Worm (Caenorhabditis elegans) whole organism, L4 larva: Measurements from ENCODE around the gene mthf-1.

Experiments
- D1046.2 ChIP-seq: fragments of 200-800 bp; sonication (Bioruptor generic); IDR thresholded peaks from 2 replicates; pipeline ENCODE4 v1.3.6; 2022; ENCODE audit warnings: missing genetic modification characterization, missing compliant biosample characterization
- F10B5.3 ChIP-seq: sonication (generic microtip); optimal IDR thresholded peaks from 2 replicates; lab custom pipeline; 2016; ENCODE audit warnings: mild to moderate bottlenecking, missing genetic modification characterization, missing compliant biosample characterization
- T20F7.1 ChIP-seq: fragments of 200-800 bp; sonication (Bioruptor generic); optimal IDR thresholded peaks from 2 replicates; lab custom pipeline; 2018; ENCODE audit warnings: mild to moderate bottlenecking, missing genetic modification characterization, missing compliant biosample characterization
- T26A8.4 ChIP-seq: fragments of 200-800 bp; sonication (Bioruptor generic); IDR thresholded peaks from 2 replicates; pipeline ENCODE4 v1.3.6; 2022; ENCODE audit warnings: missing genetic modification characterization, missing compliant biosample characterization
- Y75B8A.6 ChIP-seq: fragments of 200-800 bp; sonication (Bioruptor generic); IDR thresholded peaks from 2 replicates; pipeline ENCODE4 v1.3.6; 2022; ENCODE audit warnings: missing genetic modification reagents, missing genetic modification characterization, missing compliant biosample characterization
- aha-1 ChIP-seq: fragments of 150-350 bp; peaks from one replicate; lab custom pipeline; 2014; ENCODE audit warnings: missing biosample characterization, missing genetic modification characterization
- ama-1 ChIP-seq: fragments of 150-350 bp; optimal IDR thresholded peaks from 2 replicates; lab custom pipeline; 2014; ENCODE audit warnings: inconsistent platforms, mixed read lengths
- arid-1 ChIP-seq: fragments of 200-800 bp; sonication (Bioruptor generic); conservative IDR thresholded peaks from 2 replicates; pipeline ENCODE4 v1.3.6; 2022; ENCODE audit warnings: missing genetic modification reagents, missing genetic modification characterization, missing compliant biosample characterization
- ceh-20 ChIP-seq: fragments of 200-800 bp; sonication (Bioruptor generic); IDR thresholded peaks from 2 replicates; pipeline ENCODE4 v1.3.6; 2022; ENCODE audit warnings: missing genetic modification reagents, missing genetic modification characterization, missing compliant biosample characterization
- ceh-62 ChIP-seq: sonication (generic microtip); optimal IDR thresholded peaks from 2 replicates; lab custom pipeline; 2017; ENCODE audit warnings: missing biosample characterization, missing genetic modification characterization
- cey-2 ChIP-seq: sonication (generic microtip); optimal IDR thresholded peaks from 3 replicates; lab custom pipeline; 2017; ENCODE audit warnings: missing genetic modification characterization, mild to moderate bottlenecking, missing compliant biosample characterization, antibody characterized with exemption, borderline replicate concordance; ENCODE audit not compliant: insufficient read depth
- daf-16 ChIP-seq, 3 experiments: sonication (generic microtip); optimal IDR thresholded peaks; 2 replicates each; lab custom pipeline; 2016 to 2017; ENCODE audit warnings: missing genetic modification characterization in 3 of 3, missing genetic modification reagents in 3 of 3, mild to moderate bottlenecking in 2 of 3, missing compliant biosample characterization in 2 of 3, missing biosample characterization in 1 of 3, moderate library complexity in 1 of 3
- dmd-6 ChIP-seq: fragments of 200-800 bp; sonication (Bioruptor generic); IDR thresholded peaks from 2 replicates; pipeline ENCODE4 v1.3.6; 2022; ENCODE audit warnings: missing genetic modification reagents, missing genetic modification characterization, missing compliant biosample characterization
- dve-1 ChIP-seq: sonication (generic microtip); optimal IDR thresholded peaks from 2 replicates; lab custom pipeline; 2017; ENCODE audit warnings: antibody characterized with exemption, mild to moderate bottlenecking, missing genetic modification characterization, missing compliant biosample characterization; ENCODE audit not compliant: insufficient read depth
- fos-1 ChIP-seq: fragments of 150-350 bp; optimal IDR thresholded peaks from 2 replicates; lab custom pipeline; 2014; ENCODE audit warnings: missing biosample characterization, missing genetic modification characterization
- hmg-1.1 ChIP-seq: fragments of 200-800 bp; sonication (Bioruptor generic); IDR thresholded peaks from 2 replicates; pipeline ENCODE4 v1.3.6; 2022; ENCODE audit warnings: missing genetic modification reagents, missing genetic modification characterization, missing compliant biosample characterization
- jun-1 ChIP-seq: fragments of 150-350 bp; optimal IDR thresholded peaks from 2 replicates; lab custom pipeline; 2014; ENCODE audit warnings: missing biosample characterization, missing genetic modification reagents, missing genetic modification characterization
- lin-13 ChIP-seq: fragments of 150-350 bp; optimal IDR thresholded peaks from 2 replicates; lab custom pipeline; 2014; ENCODE audit warnings: missing biosample characterization, missing genetic modification reagents, missing genetic modification characterization
- lin-15B ChIP-seq: fragments of 150-350 bp; sonication (generic microtip); optimal IDR thresholded peaks from 3 replicates; lab custom pipeline; 2014; ENCODE audit warnings: missing biosample characterization, missing genetic modification characterization
- lin-38 ChIP-seq: fragments of 200-800 bp; sonication (Bioruptor generic); IDR thresholded peaks from 2 replicates; pipeline ENCODE4 v1.3.6; 2022; ENCODE audit warnings: missing genetic modification reagents, missing genetic modification characterization, missing compliant biosample characterization
- madf-9 ChIP-seq: fragments of 200-800 bp; sonication (Bioruptor generic); conservative IDR thresholded peaks from 2 replicates; pipeline ENCODE4 v1.3.6; 2022; ENCODE audit warnings: missing genetic modification reagents, missing genetic modification characterization, missing compliant biosample characterization
- mep-1 ChIP-seq: fragments of 150-350 bp; sonication (generic microtip); optimal IDR thresholded peaks from 3 replicates; lab custom pipeline; 2014; ENCODE audit warnings: missing biosample characterization, missing genetic modification characterization
- nhr-102 ChIP-seq: sonication (generic microtip); optimal IDR thresholded peaks from 2 replicates; lab custom pipeline; 2016; ENCODE audit warnings: mild to moderate bottlenecking, missing genetic modification characterization, moderate library complexity, missing compliant biosample characterization
- nhr-111 ChIP-seq: fragments of 200-800 bp; sonication (Bioruptor generic); optimal IDR thresholded peaks from 2 replicates; lab custom pipeline; 2018; ENCODE audit warnings: mild to moderate bottlenecking, missing genetic modification characterization, missing compliant biosample characterization
- nhr-28 ChIP-seq: fragments of 150-350 bp; optimal IDR thresholded peaks from 2 replicates; lab custom pipeline; 2014; ENCODE audit warnings: missing biosample characterization, missing genetic modification characterization
- pqm-1 ChIP-seq: sonication (generic microtip); optimal IDR thresholded peaks from 2 replicates; lab custom pipeline; 2017; ENCODE audit warnings: missing biosample characterization, missing genetic modification characterization
- spr-1 ChIP-seq: sonication (generic microtip); optimal IDR thresholded peaks from 2 replicates; lab custom pipeline; 2016; ENCODE audit warnings: mild to moderate bottlenecking, missing genetic modification characterization, missing compliant biosample characterization
- unc-62 ChIP-seq, 3 experiments: fragments of 150-350 bp in 1 of 3; sonication (generic microtip); optimal IDR thresholded peaks in 2 of 3; peaks in 1 of 3; 1 replicate in 1 of 3; 2 replicates in 2 of 3; lab custom pipeline; 2014 to 2017; ENCODE audit warnings: missing biosample characterization in 3 of 3, missing genetic modification characterization in 3 of 3, missing genetic modification reagents in 3 of 3, missing genotype in 1 of 3
- zfp-3 ChIP-seq: fragments of 200-800 bp; sonication (Bioruptor generic); conservative IDR thresholded peaks from 2 replicates; pipeline ENCODE4 v1.3.6; 2022; ENCODE audit warnings: missing genetic modification reagents, missing genetic modification characterization, missing compliant biosample characterization
- zip-11 ChIP-seq: fragments of 200-800 bp; sonication (Bioruptor generic); IDR thresholded peaks from 2 replicates; pipeline ENCODE4 v1.3.6; 2022; ENCODE audit warnings: missing genetic modification characterization, missing compliant biosample characterization

Gene mthf-1

ce11 chrII:7776232-7776631 lies 1.4 kb downstream of the mthf-1 start:
- TF ChIP-seq dmd-6 (GFP tag; lab: Robert Waterston, UW): no peak; the same call in 1 of the 2 replicates
- peak in 1 of 2 experiments; percentile 89 for TF ChIP-seq unc-62 (GFP tag; optimal IDR thresholded peaks at IDR 0.05 in 1 of 2; lab: Kevin White, UChicago)
- TF ChIP-seq unc-62 (tag; optimal IDR thresholded peaks at IDR 0.05; lab: Kevin White, UChicago): no peak
- TF ChIP-seq fos-1 (tag; lab: Kevin White, UChicago): no peak
- no peak for TF ChIP-seq ama-1 (lab: Kevin White, UChicago)
- no peak for TF ChIP-seq mep-1 (tag; lab: Kevin White, UChicago)
- no peak for TF ChIP-seq F10B5.3
- TF ChIP-seq nhr-28 (tag; lab: Kevin White, UChicago): peak; percentile 6
- no peak for TF ChIP-seq D1046.2

ce11 chrII:7773427-7773993 lies 4.1 kb downstream of the mthf-1 start:
- no peak for TF ChIP-seq Y75B8A.6 (GFP tag; lab: Robert Waterston, UW)
- peak; percentile 47; the same call in 1 of the 2 replicates for TF ChIP-seq D1046.2
- peak; percentile 63 for TF ChIP-seq ama-1 (lab: Kevin White, UChicago)
- 0 out of 2 replicates have a peak, but pooled peaks have one; percentile 23 for TF ChIP-seq arid-1 (GFP tag; lab: Robert Waterston, UW)
- no peak for TF ChIP-seq jun-1 (tag; lab: Kevin White, UChicago)
- TF ChIP-seq T20F7.1 (GFP tag; lab: Kevin White, UChicago): peak; percentile 4
- TF ChIP-seq lin-13 (GFP tag; lab: Kevin White, UChicago): no peak
- no peak for TF ChIP-seq cey-2 (tag; lab: Kevin White, UChicago)
- peak; percentile 37; the same call in 1 of the 2 replicates for TF ChIP-seq lin-38
- TF ChIP-seq unc-62 (GFP tag; optimal IDR thresholded peaks at IDR 0.05 in 1 of 2; lab: Kevin White, UChicago): peak in 1 of 2 experiments; percentile 58
- TF ChIP-seq unc-62 (tag; optimal IDR thresholded peaks at IDR 0.05; lab: Kevin White, UChicago): no peak
- no peak; the same call in 1 of the 2 replicates for TF ChIP-seq zfp-3 (GFP tag; lab: Robert Waterston, UW)
- peak; percentile 9 for TF ChIP-seq dve-1 (tag; lab: Kevin White, UChicago)
- TF ChIP-seq mep-1 (tag; lab: Kevin White, UChicago): peak; percentile 27
- TF ChIP-seq ceh-62 (tag; lab: Kevin White, UChicago): no peak
- 0 out of 2 replicates have a peak, but pooled peaks have one; percentile 13 for TF ChIP-seq dmd-6 (GFP tag; lab: Robert Waterston, UW)
- no peak for TF ChIP-seq nhr-111 (GFP tag; lab: Kevin White, UChicago)
- TF ChIP-seq nhr-102: peak; percentile 39
- TF ChIP-seq daf-16 (GFP tag; optimal IDR thresholded peaks at IDR 0.05; lab: Kevin White, UChicago): no peak
- peak; percentile 27 for TF ChIP-seq daf-16 (tag; optimal IDR thresholded peaks at IDR 0.05; lab: Kevin White, UChicago)
- peak; percentile 54; the same call in 1 of the 2 replicates for TF ChIP-seq T26A8.4 (GFP tag; lab: Robert Waterston, UW)

- TF ChIP-seq unc-62 (GFP tag; optimal IDR thresholded peaks at IDR 0.05 in 1 of 2; lab: Kevin White, UChicago) (peak in 1 of 2 experiments; percentile 90), unc-62 (tag; optimal IDR thresholded peaks at IDR 0.05; lab: Kevin White, UChicago) (no peak), lin-38 (no peak), ceh-20 (GFP tag; lab: Robert Waterston, UW) (no peak), spr-1 (tag; lab: Kevin White, UChicago) (no peak), madf-9 (no peak), hmg-1.1 (GFP tag; lab: Robert Waterston, UW) (no peak), lin-15B (tag; lab: Kevin White, UChicago) (no peak), pqm-1 (tag; lab: Kevin White, UChicago) (no peak)
These were observed 5.2 kb downstream of the mthf-1 start, which contains the start of gene C06A8.6 for ce11 chrII:7772411-7772810. Gene C06A8.6 (plus strand): TSS chrII:7772499.

- TF ChIP-seq nhr-111 (GFP tag; lab: Kevin White, UChicago): no peak
- no peak for TF ChIP-seq zip-11
- TF ChIP-seq aha-1 (tag; lab: Kevin White, UChicago): peak; percentile 18
These were observed 5.7 kb downstream of the mthf-1 start, which contains the start of gene C06A8.8 for ce11 chrII:7771917-7772316. Gene C06A8.8 (minus strand): TSS chrII:7772017.
